Worm (Caenorhabditis elegans): ENCODE data around the gene C24A8.6.

DNA sequence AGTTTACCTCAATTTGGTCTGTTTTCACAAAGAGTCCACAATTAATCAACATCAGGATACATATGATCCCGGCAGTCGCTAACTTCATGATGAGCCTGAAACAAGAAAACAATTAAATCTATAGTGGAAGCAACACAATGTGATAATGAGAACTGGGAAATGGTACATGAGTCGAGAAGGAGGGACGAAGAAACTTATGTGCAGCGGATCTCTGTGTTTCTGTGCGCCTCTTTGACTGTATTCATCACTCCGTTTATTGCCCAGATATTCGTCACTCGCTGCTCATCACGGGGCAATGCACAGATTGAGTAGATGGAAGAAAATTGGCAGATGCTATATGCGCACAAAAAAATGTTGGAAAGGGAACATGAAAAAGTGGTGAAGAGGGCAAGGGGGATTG is 34.0 kb upstream of the C24A8.6 start, which contains the start of gene R160.3:
- TF ChIP-seq him-1 (tag; optimal IDR thresholded peaks at IDR 0.05) (no peak), W03F9.2 (tag; optimal IDR thresholded peaks at IDR 0.05) (no peak)
